Worm (Caenorhabditis elegans) whole organism, midembryonic: ENCODE results near the gene C49C8.2.
A peak's percentile ranks its signal among the peaks of the same experiment; 100 is the strongest.

Experiments used
- T22C8.4 ChIP-seq: fragments of 200-800 bp; sonication (Bioruptor generic); IDR thresholded peaks from 2 replicates; pipeline ENCODE4 v1.3.6; 2022; ENCODE audit warnings: missing genetic modification characterization, missing compliant biosample characterization
- cog-1 ChIP-seq: sonication (generic microtip); optimal IDR thresholded peaks from 2 replicates; lab custom pipeline; 2016; ENCODE audit warnings: missing genetic modification characterization, missing compliant biosample characterization
- flt-1 ChIP-seq: fragments of 200-800 bp; sonication (Bioruptor generic); IDR thresholded peaks from 2 replicates; pipeline ENCODE4 v1.3.6; 2022; ENCODE audit warnings: missing genetic modification characterization, missing compliant biosample characterization
- klf-2 ChIP-seq: fragments of 200-800 bp; sonication (Bioruptor generic); conservative IDR thresholded peaks from 2 replicates; pipeline ENCODE4 v1.3.6; 2022; ENCODE audit warnings: missing genetic modification reagents, missing genetic modification characterization, missing compliant biosample characterization
- med-1 ChIP-seq: sonication (generic microtip); optimal IDR thresholded peaks from 2 replicates; lab custom pipeline; 2017; ENCODE audit warnings: missing genetic modification characterization, mild to moderate bottlenecking, missing compliant biosample characterization, antibody characterized with exemption, missing genetic modification reagents; ENCODE audit not compliant: insufficient read depth
- ref-1 ChIP-seq: fragments of 200-800 bp; sonication (Bioruptor generic); conservative IDR thresholded peaks from 2 replicates; pipeline ENCODE4 v1.3.6; 2022; ENCODE audit warnings: missing genetic modification reagents, missing genetic modification characterization, missing compliant biosample characterization
- tab-1 ChIP-seq: fragments of 200-800 bp; sonication (Bioruptor generic); IDR thresholded peaks from 2 replicates; pipeline ENCODE4 v1.3.6; 2022; ENCODE audit warnings: missing genetic modification characterization, missing compliant biosample characterization
- ztf-23 ChIP-seq: fragments of 200-800 bp; sonication (Bioruptor generic); IDR thresholded peaks from 2 replicates; pipeline ENCODE4 v1.3.6; 2022; ENCODE audit warnings: missing genetic modification reagents, missing genetic modification characterization, missing compliant biosample characterization
- ztf-29 ChIP-seq: fragments of 200-800 bp; sonication (Bioruptor generic); IDR thresholded peaks from 2 replicates; pipeline ENCODE4 v1.3.6; 2022; ENCODE audit warnings: missing genetic modification reagents, missing genetic modification characterization, missing compliant biosample characterization

The C49C8.2 gene

DNA sequence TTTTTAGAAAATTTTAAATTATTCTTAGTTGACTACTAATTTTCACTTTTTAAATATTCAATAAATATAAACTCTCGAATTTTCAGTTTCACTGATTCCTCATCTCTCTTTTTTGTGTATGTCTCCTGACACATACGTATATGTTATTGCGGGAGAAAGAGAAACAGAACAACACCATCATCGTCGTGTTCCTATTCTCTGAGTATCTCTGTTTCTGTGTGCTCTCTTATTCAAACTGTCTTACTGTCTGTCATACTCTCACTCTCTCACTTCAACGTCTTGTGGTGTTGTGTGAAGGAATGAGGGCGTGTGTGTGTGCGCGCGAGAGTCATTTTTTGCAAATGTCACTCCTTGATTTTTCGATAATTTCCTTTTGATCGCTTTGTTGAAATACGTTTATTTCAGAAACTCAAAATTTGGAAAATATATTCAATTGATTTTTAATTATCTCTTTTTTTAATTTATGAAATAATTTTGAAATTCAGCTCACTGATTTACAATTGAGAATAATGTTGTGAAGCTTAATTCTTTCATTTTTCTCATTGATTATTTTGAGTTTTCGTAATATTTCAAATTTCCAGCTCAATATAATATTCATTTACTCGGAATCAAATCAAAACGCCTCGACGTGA, 30.7 kb upstream of the C49C8.2 start, which contains the start of gene lin-49:
lin-49 (plus strand) TSS at position 582 of the 632 bp plus-strand sequence.
- TF ChIP-seq cog-1 (tag; lab: Kevin White, UChicago), result peak; percentile 43
- no peak for TF ChIP-seq T22C8.4 (GFP tag; lab: Robert Waterston, UW)
- no peak for TF ChIP-seq tab-1 (GFP tag; lab: Robert Waterston, UW)
- no peak for TF ChIP-seq ztf-29 (GFP tag; lab: Robert Waterston, UW)
- TF ChIP-seq ref-1 (GFP tag; lab: Robert Waterston, UW), result no peak

ce11 chrIV:8625730-8626129, 25.2 kb upstream of the C49C8.2 start:
- TF ChIP-seq cog-1 (tag; lab: Kevin White, UChicago), result no peak
- TF ChIP-seq klf-2 (GFP tag; lab: Robert Waterston, UW), result no peak
- no peak for TF ChIP-seq T22C8.4 (GFP tag; lab: Robert Waterston, UW)
- no peak for TF ChIP-seq ref-1 (GFP tag; lab: Robert Waterston, UW)
- no peak for TF ChIP-seq flt-1 (GFP tag; lab: Robert Waterston, UW)
- no peak for TF ChIP-seq ztf-23 (GFP tag; lab: Robert Waterston, UW)
- TF ChIP-seq ztf-29 (GFP tag; lab: Robert Waterston, UW), result no peak
- TF ChIP-seq tab-1 (GFP tag; lab: Robert Waterston, UW), result no peak
- TF ChIP-seq med-1 (GFP tag; lab: Kevin White, UChicago), result no peak

DNA sequence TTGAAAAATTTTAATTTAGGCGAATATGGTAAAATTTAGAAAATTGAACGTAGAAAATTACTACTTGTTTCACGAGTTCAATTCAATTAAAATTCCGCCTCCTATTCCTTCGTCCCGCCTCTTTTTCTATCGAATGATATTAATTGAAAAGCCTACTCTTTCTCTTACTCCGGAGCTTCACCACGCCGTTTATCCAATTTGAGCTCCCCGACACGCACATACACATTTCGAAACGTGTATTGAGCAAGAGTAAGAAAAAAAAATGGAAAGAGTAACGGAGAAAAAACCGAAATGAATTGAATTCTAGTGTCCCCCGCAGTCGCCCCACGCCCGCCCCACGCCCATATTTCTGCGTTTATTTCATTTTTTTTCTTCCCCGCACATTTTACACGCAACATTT, 24.6 kb upstream of the C49C8.2 start:
- TF ChIP-seq flt-1 (GFP tag; lab: Robert Waterston, UW), result no peak
- no peak for TF ChIP-seq ztf-23 (GFP tag; lab: Robert Waterston, UW)
- TF ChIP-seq klf-2 (GFP tag; lab: Robert Waterston, UW), result no peak
- no peak for TF ChIP-seq ztf-29 (GFP tag; lab: Robert Waterston, UW)
- TF ChIP-seq ref-1 (GFP tag; lab: Robert Waterston, UW), result no peak
- TF ChIP-seq cog-1 (tag; lab: Kevin White, UChicago), result no peak
- no peak for TF ChIP-seq med-1 (GFP tag; lab: Kevin White, UChicago)
- TF ChIP-seq T22C8.4 (GFP tag; lab: Robert Waterston, UW), result no peak
- TF ChIP-seq tab-1 (GFP tag; lab: Robert Waterston, UW), result no peak

DNA sequence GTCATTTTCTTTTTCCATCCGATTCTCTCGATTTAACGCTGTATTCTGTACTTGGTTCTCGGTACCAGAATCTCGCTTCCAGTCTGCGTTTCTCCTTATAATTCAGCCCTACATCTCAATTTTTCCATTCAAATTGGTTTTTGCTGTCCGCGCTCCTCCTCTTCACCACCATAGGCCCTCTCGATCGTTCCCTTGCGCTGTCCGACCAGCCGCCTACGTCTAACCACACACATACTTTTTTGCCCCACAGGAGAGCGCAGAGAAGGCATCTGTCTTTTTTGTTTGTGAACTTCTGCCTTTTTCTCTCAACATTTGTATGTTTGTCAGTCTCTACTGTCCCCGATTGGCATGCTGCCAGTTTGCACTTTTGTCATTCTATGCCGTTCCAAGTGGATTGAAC, 23.6 kb upstream of the C49C8.2 start, which contains the start of gene F42A9.11:
F42A9.11 (plus strand) TSS at position 310 of the 400 bp plus-strand sequence.
- TF ChIP-seq ref-1 (GFP tag; lab: Robert Waterston, UW) (no peak), ztf-23 (GFP tag; lab: Robert Waterston, UW) (no peak), med-1 (GFP tag; lab: Kevin White, UChicago) (no peak)

- no peak for TF ChIP-seq ztf-23 (GFP tag; lab: Robert Waterston, UW)
- no peak for TF ChIP-seq tab-1 (GFP tag; lab: Robert Waterston, UW)
- no peak for TF ChIP-seq ref-1 (GFP tag; lab: Robert Waterston, UW)
- TF ChIP-seq ztf-29 (GFP tag; lab: Robert Waterston, UW), result no peak
- TF ChIP-seq klf-2 (GFP tag; lab: Robert Waterston, UW), result no peak
- TF ChIP-seq med-1 (GFP tag; lab: Kevin White, UChicago), result no peak
- no peak for TF ChIP-seq cog-1 (tag; lab: Kevin White, UChicago)
- TF ChIP-seq T22C8.4 (GFP tag; lab: Robert Waterston, UW), result no peak
- TF ChIP-seq flt-1 (GFP tag; lab: Robert Waterston, UW), result no peak
These were observed 22.6 kb upstream of the C49C8.2 start for ce11 chrIV:8628262-8628661.

DNA sequence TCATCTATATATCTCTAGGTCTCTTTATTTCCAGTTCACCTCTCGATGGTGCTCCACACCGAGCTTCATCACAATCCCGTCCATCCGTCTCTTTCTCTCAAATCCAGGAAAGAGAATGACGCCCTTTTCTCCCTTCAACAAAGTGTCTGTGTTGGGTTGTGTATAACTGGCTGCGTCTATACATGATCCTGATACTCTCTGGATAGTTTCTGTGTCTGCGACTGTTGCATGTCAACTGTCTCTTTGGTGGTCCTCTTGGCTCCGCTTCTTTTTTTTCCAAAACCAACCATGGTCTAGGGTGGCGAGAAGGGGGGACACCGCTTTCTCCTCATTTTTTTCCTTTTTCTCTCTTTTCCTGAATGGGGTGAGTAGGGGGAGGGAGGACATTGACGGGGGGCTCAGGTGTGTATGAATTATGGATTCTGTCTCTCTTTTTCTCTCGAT, 21.3 kb upstream of the C49C8.2 start:
- TF ChIP-seq flt-1 (GFP tag; lab: Robert Waterston, UW) (0 out of 2 replicates have a peak, but pooled peaks have one; percentile 5), klf-2 (GFP tag; lab: Robert Waterston, UW) (no peak), ztf-23 (GFP tag; lab: Robert Waterston, UW) (0 out of 2 replicates have a peak, but pooled peaks have one; percentile 43)

- no peak for TF ChIP-seq med-1 (GFP tag; lab: Kevin White, UChicago)
- TF ChIP-seq cog-1 (tag; lab: Kevin White, UChicago), result no peak
- no peak for TF ChIP-seq ztf-29 (GFP tag; lab: Robert Waterston, UW)
- TF ChIP-seq klf-2 (GFP tag; lab: Robert Waterston, UW), result no peak
- no peak for TF ChIP-seq T22C8.4 (GFP tag; lab: Robert Waterston, UW)
- TF ChIP-seq ztf-23 (GFP tag; lab: Robert Waterston, UW), result no peak
- TF ChIP-seq flt-1 (GFP tag; lab: Robert Waterston, UW), result no peak
- no peak for TF ChIP-seq tab-1 (GFP tag; lab: Robert Waterston, UW)
- TF ChIP-seq ref-1 (GFP tag; lab: Robert Waterston, UW), result no peak
These were observed 20.6 kb upstream of the C49C8.2 start for ce11 chrIV:8630243-8630642.

- TF ChIP-seq flt-1 (GFP tag; lab: Robert Waterston, UW), result no peak
- TF ChIP-seq cog-1 (tag; lab: Kevin White, UChicago), result no peak
- no peak for TF ChIP-seq ref-1 (GFP tag; lab: Robert Waterston, UW)
- TF ChIP-seq ztf-29 (GFP tag; lab: Robert Waterston, UW), result no peak
- no peak for TF ChIP-seq med-1 (GFP tag; lab: Kevin White, UChicago)
- TF ChIP-seq T22C8.4 (GFP tag; lab: Robert Waterston, UW), result no peak
- no peak for TF ChIP-seq ztf-23 (GFP tag; lab: Robert Waterston, UW)
These were observed 19.9 kb upstream of the C49C8.2 start, which contains the start of gene dgk-4 for ce11 chrIV:8631033-8631432. TSS of gene dgk-4 (plus strand) at chrIV:8631333.

ce11 chrIV:8638761-8639160, 12.1 kb upstream of the C49C8.2 start, which contains the start of gene F42A9.9:
TSS of gene F42A9.9 (minus strand) at chrIV:8638861.
- no peak for TF ChIP-seq ztf-23 (GFP tag; lab: Robert Waterston, UW)
- TF ChIP-seq tab-1 (GFP tag; lab: Robert Waterston, UW), result no peak
- TF ChIP-seq ztf-29 (GFP tag; lab: Robert Waterston, UW), result no peak
- no peak for TF ChIP-seq med-1 (GFP tag; lab: Kevin White, UChicago)
- no peak for TF ChIP-seq ref-1 (GFP tag; lab: Robert Waterston, UW)
- no peak for TF ChIP-seq T22C8.4 (GFP tag; lab: Robert Waterston, UW)
- no peak for TF ChIP-seq flt-1 (GFP tag; lab: Robert Waterston, UW)
